Worm (Caenorhabditis elegans) whole organism, L1 larva: Measurements from ENCODE around the gene F53A9.3.

Source experiments
- F16B12.6 ChIP-seq: fragments of 150-350 bp; optimal IDR thresholded peaks from 2 replicates; lab custom pipeline; 2014; ENCODE audit warnings: missing biosample characterization, missing genetic modification characterization
- dpl-1 ChIP-seq, 3 experiments: fragments of 150-350 bp in 2 of 3; sonication (generic microtip) in 1 of 3; optimal IDR thresholded peaks; 2 replicates each; lab custom pipeline; 2014 to 2017; ENCODE audit warnings: missing biosample characterization in 3 of 3, missing genetic modification characterization in 3 of 3, missing genetic modification reagents in 3 of 3
- lin-35 ChIP-seq, 2 experiments: fragments of 150-350 bp; optimal IDR thresholded peaks; 2 replicates each; lab custom pipeline; 2014; ENCODE audit warnings: missing biosample characterization in 2 of 2, missing genetic modification characterization in 2 of 2, missing genetic modification reagents in 2 of 2
- lin-39 ChIP-seq: fragments of 150-350 bp; optimal IDR thresholded peaks from 2 replicates; lab custom pipeline; 2014; ENCODE audit warnings: missing biosample characterization, missing genetic modification reagents, missing genetic modification characterization
- lsy-2 ChIP-seq, 2 experiments: fragments of 150-350 bp; optimal IDR thresholded peaks; 2 replicates each; lab custom pipeline; 2014; ENCODE audit warnings: missing biosample characterization in 2 of 2, missing genetic modification characterization in 2 of 2

ce11 chrX:8718153-8718552 is 10.0 kb downstream of the F53A9.3 start:
- no peak for TF ChIP-seq dpl-1 (GFP tag; optimal IDR thresholded peaks at IDR 0.05; lab: Kevin White, UChicago)
- TF ChIP-seq lin-39 (tag; lab: Kevin White, UChicago): no peak
- TF ChIP-seq lsy-2 (tag; optimal IDR thresholded peaks at IDR 0.05; lab: Kevin White, UChicago): no peak
- no peak for TF ChIP-seq lin-35 (GFP tag; optimal IDR thresholded peaks at IDR 0.05; lab: Kevin White, UChicago)
- TF ChIP-seq F16B12.6 (tag; lab: Kevin White, UChicago): no peak
